Worm (Caenorhabditis elegans) whole organism, early embryonic: Measurements from ENCODE around the gene cls-2.

Experiments
- B0310.2 ChIP-seq: sonication (generic microtip); optimal IDR thresholded peaks from 2 replicates; lab custom pipeline; 2016; ENCODE audit warnings: mild to moderate bottlenecking, missing genetic modification characterization, missing compliant biosample characterization
- F13C5.2 ChIP-seq: sonication (generic microtip); optimal IDR thresholded peaks from 2 replicates; lab custom pipeline; 2017; ENCODE audit warnings: mild to moderate bottlenecking, missing genetic modification characterization, inconsistent platforms, missing compliant biosample characterization
- aly-1 ChIP-seq: sonication (generic microtip); optimal IDR thresholded peaks from 2 replicates; lab custom pipeline; 2016; ENCODE audit warnings: missing genetic modification characterization, missing compliant biosample characterization
- ama-1 ChIP-seq: fragments of 150-350 bp; optimal IDR thresholded peaks from 2 replicates; lab custom pipeline; 2014
- ceh-13 ChIP-seq: fragments of 200-800 bp; sonication (Bioruptor generic); optimal IDR thresholded peaks from 2 replicates; lab custom pipeline; 2018; ENCODE audit warnings: mild to moderate bottlenecking, missing genetic modification characterization, missing compliant biosample characterization
- ceh-36 ChIP-seq: sonication (generic microtip); optimal IDR thresholded peaks from 2 replicates; lab custom pipeline; 2016; ENCODE audit warnings: missing genetic modification characterization, inconsistent platforms, missing compliant biosample characterization
- ets-7 ChIP-seq: sonication (generic microtip); optimal IDR thresholded peaks from 2 replicates; lab custom pipeline; 2016; ENCODE audit warnings: missing genotype, missing genetic modification characterization, missing compliant biosample characterization
- flt-1 ChIP-seq: fragments of 200-800 bp; sonication (Bioruptor generic); IDR thresholded peaks from 2 replicates; pipeline ENCODE4 v1.3.6; 2022; ENCODE audit warnings: missing genetic modification characterization, missing compliant biosample characterization
- hmbx-1 ChIP-seq: sonication (generic microtip); optimal IDR thresholded peaks from 2 replicates; lab custom pipeline; 2016; ENCODE audit warnings: mild to moderate bottlenecking, missing genetic modification characterization, missing compliant biosample characterization
- hmg-4 ChIP-seq: fragments of 200-800 bp; sonication (Bioruptor generic); optimal IDR thresholded peaks from 2 replicates; lab custom pipeline; 2018; ENCODE audit warnings: mild to moderate bottlenecking, missing genetic modification characterization, missing compliant biosample characterization
- hnd-1 ChIP-seq: sonication (generic microtip); optimal IDR thresholded peaks from 2 replicates; lab custom pipeline; 2016; ENCODE audit warnings: missing genetic modification characterization, missing compliant biosample characterization
- pes-1 ChIP-seq: fragments of 200-800 bp; sonication (Bioruptor generic); IDR thresholded peaks from 2 replicates; pipeline ENCODE4 v1.3.6; 2022; ENCODE audit warnings: missing genetic modification reagents, missing genetic modification characterization, missing compliant biosample characterization
- scrt-1 ChIP-seq: fragments of 200-800 bp; sonication (Bioruptor generic); IDR thresholded peaks from 2 replicates; pipeline ENCODE4 v1.3.6; 2022; ENCODE audit warnings: missing genetic modification characterization, missing compliant biosample characterization
- sea-1 ChIP-seq: fragments of 200-800 bp; sonication (Bioruptor generic); conservative IDR thresholded peaks from 2 replicates; pipeline ENCODE4 v1.3.6; 2022; ENCODE audit warnings: missing genetic modification characterization, missing compliant biosample characterization
- tbx-11 ChIP-seq: fragments of 200-800 bp; sonication (Bioruptor generic); IDR thresholded peaks from 2 replicates; pipeline ENCODE4 v1.3.6; 2022; ENCODE audit warnings: missing genetic modification characterization, missing compliant biosample characterization
- tbx-37 ChIP-seq: fragments of 200-800 bp; sonication (Bioruptor generic); conservative IDR thresholded peaks from 2 replicates; pipeline ENCODE4 v1.3.6; 2022; ENCODE audit warnings: missing genetic modification reagents, missing genetic modification characterization, missing compliant biosample characterization
- tra-4 ChIP-seq: sonication (generic microtip); optimal IDR thresholded peaks from 2 replicates; lab custom pipeline; 2017; ENCODE audit warnings: missing genetic modification characterization, missing compliant biosample characterization

Gene cls-2

DNA sequence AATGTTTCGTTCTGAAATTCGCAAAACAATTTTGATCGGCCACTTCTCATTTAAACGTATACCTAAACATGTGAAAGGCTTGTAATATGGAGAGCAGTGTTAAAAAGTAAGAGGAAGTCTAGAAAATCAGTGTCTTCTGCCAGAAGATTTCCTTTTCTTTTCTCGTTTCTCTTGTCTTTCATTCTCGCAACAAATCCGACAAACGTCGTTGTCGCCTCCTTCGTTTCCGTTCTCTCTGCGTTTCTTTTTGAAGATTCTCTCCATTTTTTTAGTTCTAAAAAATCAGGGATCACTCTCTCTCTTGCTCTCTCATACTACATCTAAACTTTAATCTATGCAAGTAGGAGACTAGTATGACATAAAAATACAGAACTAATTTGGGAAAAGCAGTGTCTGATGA lies 7.6 kb upstream of the cls-2 start:
- TF ChIP-seq tbx-11 (GFP tag; lab: Robert Waterston, UW) (no peak), ets-7 (tag; lab: Kevin White, UChicago) (no peak), tbx-37 (GFP tag; lab: Robert Waterston, UW) (no peak), tra-4 (tag; lab: Kevin White, UChicago) (no peak), hnd-1 (tag; lab: Kevin White, UChicago) (no peak), B0310.2 (tag; lab: Kevin White, UChicago) (no peak), aly-1 (no peak), hmg-4 (no peak), ama-1 (lab: Kevin White, UChicago) (no peak), scrt-1 (GFP tag; lab: Robert Waterston, UW) (no peak), pes-1 (no peak), flt-1 (GFP tag; lab: Robert Waterston, UW) (no peak), hmbx-1 (tag; lab: Kevin White, UChicago) (no peak), F13C5.2 (no peak), ceh-13 (no peak), sea-1 (GFP tag; lab: Robert Waterston, UW) (no peak), ceh-36 (no peak)

DNA sequence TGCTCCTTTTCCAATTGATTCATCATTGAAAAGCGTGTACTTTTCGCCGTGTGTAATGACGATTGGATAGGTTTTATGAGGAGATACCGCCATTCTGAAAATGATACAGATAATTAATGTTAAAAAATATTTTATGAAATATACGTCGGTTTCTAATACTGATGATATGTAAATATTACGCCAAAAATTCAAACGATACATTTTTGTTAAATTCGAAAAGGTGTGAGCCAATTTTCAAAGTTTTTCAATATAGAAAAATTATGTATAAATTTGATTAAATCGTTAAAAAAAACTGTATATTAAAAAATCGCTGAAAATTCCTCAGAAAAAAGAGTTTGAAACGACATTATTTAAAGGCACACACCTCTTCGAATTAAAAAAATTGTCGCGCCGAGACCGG lies 4.2 kb upstream of the cls-2 start, which contains the start of gene ikke-1:
TSS of gene ikke-1 (minus strand) at position 101 of the 400 bp plus-strand sequence.
- TF ChIP-seq aly-1 (no peak), tra-4 (tag; lab: Kevin White, UChicago) (no peak), tbx-11 (GFP tag; lab: Robert Waterston, UW) (no peak), B0310.2 (tag; lab: Kevin White, UChicago) (no peak), pes-1 (no peak), ceh-13 (no peak), tbx-37 (GFP tag; lab: Robert Waterston, UW) (no peak), hmbx-1 (tag; lab: Kevin White, UChicago) (no peak), ceh-36 (no peak), hmg-4 (no peak), ets-7 (tag; lab: Kevin White, UChicago) (no peak), hnd-1 (tag; lab: Kevin White, UChicago) (no peak), F13C5.2 (no peak), flt-1 (GFP tag; lab: Robert Waterston, UW) (no peak), sea-1 (GFP tag; lab: Robert Waterston, UW) (no peak), ama-1 (lab: Kevin White, UChicago) (no peak), scrt-1 (GFP tag; lab: Robert Waterston, UW) (no peak)

DNA sequence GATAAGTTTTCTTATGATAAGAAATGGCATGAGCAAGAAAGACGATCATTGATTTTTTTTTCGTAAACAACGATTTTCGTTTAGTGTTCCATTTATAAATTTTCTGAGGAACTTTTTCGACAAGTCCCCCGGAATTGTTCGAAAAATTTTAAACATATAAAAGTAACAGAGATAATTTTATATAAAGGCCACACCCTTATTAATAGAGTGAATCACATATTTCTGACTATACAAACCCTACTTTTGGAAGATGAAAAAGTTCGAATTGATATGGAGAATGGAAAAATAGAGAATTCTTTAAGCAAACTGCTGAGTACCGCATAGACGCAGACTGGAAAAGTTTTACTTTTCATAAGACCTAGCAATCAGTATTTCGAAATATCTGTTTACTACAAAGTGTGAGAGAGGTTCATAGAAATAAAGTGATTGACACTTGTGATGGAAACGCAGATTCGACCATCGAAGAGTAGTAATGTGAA lies 3.7 kb upstream of the cls-2 start:
- TF ChIP-seq B0310.2 (tag; lab: Kevin White, UChicago) (no peak), ceh-36 (peak; percentile 3), tbx-11 (GFP tag; lab: Robert Waterston, UW) (no peak), sea-1 (GFP tag; lab: Robert Waterston, UW) (peak; percentile 47; the same call in 1 of the 2 replicates), ets-7 (tag; lab: Kevin White, UChicago) (no peak), scrt-1 (GFP tag; lab: Robert Waterston, UW) (no peak), hnd-1 (tag; lab: Kevin White, UChicago) (peak; percentile 61), ceh-13 (no peak), aly-1 (no peak)

DNA sequence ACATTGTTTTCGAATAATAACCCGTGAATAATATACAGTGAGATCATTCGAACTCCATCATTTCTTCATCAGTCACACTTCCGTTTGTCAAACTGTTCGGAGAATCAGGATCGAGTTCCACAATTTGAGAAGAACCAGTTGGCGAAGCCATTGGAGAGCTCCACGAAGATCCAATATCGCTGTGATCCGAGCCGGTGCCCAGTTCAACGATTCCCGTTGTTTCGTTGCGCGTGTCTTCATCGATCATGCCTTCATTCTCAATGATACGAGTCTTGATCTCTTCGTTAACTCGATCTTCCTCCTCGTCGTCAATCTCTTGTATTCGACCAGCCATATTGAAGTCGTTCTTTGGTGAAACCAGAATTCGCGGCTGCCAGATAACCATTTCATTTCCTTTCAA lies 3.1 kb upstream of the cls-2 start:
- TF ChIP-seq ceh-36: no peak
- TF ChIP-seq hmg-4: no peak
- TF ChIP-seq tbx-37 (GFP tag; lab: Robert Waterston, UW): no peak
- TF ChIP-seq sea-1 (GFP tag; lab: Robert Waterston, UW): no peak
- TF ChIP-seq scrt-1 (GFP tag; lab: Robert Waterston, UW): no peak
- no peak for TF ChIP-seq tra-4 (tag; lab: Kevin White, UChicago)
- no peak for TF ChIP-seq hmbx-1 (tag; lab: Kevin White, UChicago)
- TF ChIP-seq flt-1 (GFP tag; lab: Robert Waterston, UW): no peak
- no peak for TF ChIP-seq aly-1
- no peak for TF ChIP-seq F13C5.2

DNA sequence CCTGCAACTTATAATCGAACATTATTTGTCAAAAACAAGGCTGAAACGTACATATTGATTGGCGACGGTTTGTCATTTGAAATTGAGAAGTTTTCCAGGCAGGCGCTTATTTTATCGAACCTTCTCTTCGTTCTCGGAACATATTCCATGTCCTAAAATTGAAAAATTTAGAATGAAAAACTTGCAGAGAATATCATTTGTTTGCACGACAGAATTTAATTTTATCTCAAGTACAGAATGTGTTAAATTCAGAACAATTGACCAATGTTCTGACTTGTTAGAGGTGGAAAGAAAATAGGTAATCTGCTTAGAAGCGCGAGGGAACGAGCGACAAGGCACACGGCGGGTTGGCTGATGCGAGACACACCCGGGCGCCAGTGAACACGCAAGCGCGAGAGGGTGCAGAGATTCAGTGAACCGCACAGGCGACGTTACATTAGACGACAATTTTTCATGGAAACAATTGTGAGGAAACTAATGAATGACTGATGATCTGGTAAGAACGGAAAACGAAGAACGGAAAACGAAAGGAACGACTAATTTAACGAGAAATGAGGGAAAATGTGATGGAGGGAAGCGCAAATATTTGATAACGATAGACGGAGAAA lies 2.4 kb upstream of the cls-2 start:
- TF ChIP-seq hmg-4 (no peak), sea-1 (GFP tag; lab: Robert Waterston, UW) (peak; percentile 33; the same call in 1 of the 2 replicates), scrt-1 (GFP tag; lab: Robert Waterston, UW) (0 out of 2 replicates have a peak, but pooled peaks have one; percentile 59)

DNA sequence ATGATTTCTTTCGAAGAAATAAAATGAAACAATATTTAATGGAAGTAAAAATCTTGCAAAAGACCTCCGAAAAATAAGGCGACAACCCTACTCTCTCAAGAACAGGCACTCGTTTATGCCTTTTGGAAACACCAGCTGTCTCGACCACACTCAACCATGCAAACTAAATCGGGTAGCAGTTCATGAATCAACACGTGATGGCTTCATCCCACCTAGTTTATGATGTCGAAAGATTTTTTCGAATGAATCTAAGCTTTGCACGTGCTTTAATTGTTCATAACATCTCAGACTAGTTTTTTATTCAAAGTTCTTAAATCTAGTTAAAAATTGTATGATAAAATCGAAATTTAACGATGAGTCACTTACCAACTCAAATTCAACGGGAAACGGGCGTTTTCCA lies 1.6 kb upstream of the cls-2 start:
- TF ChIP-seq tbx-37 (GFP tag; lab: Robert Waterston, UW): no peak
- TF ChIP-seq pes-1: 0 out of 2 replicates have a peak, but pooled peaks have one; percentile 37

DNA sequence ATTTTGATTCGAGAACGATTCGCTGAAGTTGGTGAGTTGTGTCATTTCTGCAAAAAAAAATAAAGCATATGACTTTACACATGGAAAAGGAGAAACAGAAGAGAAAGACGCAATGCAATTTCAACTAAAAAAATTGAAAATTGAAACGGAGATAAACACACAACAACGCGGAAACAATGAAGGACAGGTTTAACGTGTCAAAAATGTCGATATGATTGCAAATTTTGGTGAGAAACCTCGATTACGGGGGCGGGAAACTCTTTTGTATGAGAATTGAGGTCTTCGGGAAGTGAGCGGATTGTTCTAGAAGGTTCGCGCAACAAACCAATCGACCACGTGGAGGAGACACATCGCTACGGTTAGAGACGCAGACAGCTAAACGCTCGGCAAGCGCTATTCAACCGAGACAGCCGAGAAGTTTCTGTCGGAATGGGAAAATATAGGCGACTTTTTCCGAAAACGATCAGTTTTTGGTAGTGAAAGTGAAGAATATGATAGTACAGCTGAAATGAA lies 1.1 kb upstream of the cls-2 start, which contains the start of gene R107.5:
TSS of gene R107.5 (minus strand) at position 51 of the 513 bp plus-strand sequence.
- TF ChIP-seq aly-1 (no peak), sea-1 (GFP tag; lab: Robert Waterston, UW) (0 out of 2 replicates have a peak, but pooled peaks have one; percentile 11), tbx-11 (GFP tag; lab: Robert Waterston, UW) (no peak), ets-7 (tag; lab: Kevin White, UChicago) (no peak), tra-4 (tag; lab: Kevin White, UChicago) (peak; percentile 58), hnd-1 (tag; lab: Kevin White, UChicago) (peak; percentile 31), pes-1 (peak; percentile 12; the same call in 1 of the 2 replicates), B0310.2 (tag; lab: Kevin White, UChicago) (peak; percentile 63), ceh-36 (no peak), hmg-4 (peak; percentile 47), ama-1 (lab: Kevin White, UChicago) (no peak), hmbx-1 (tag; lab: Kevin White, UChicago) (no peak), tbx-37 (GFP tag; lab: Robert Waterston, UW) (no peak), ceh-13 (no peak), flt-1 (GFP tag; lab: Robert Waterston, UW) (peak; percentile 24; the same call in 1 of the 2 replicates), scrt-1 (GFP tag; lab: Robert Waterston, UW) (no peak), F13C5.2 (peak; percentile 66)
